Fruit fly (Drosophila melanogaster) whole organism, wandering third instar larva: Measurements from ENCODE around the gene nuf.

ENCODE experiments used
- Abd-B ChIP-seq: fragments of >200 bp; optimal IDR thresholded peaks from 2 replicates; lab custom pipeline; 2017; ENCODE audit warnings: missing biosample characterization, missing genetic modification characterization
- Dif ChIP-seq: fragments of 200-275, 200-300 bp; sonication (Bioruptor generic); optimal IDR thresholded peaks from 2 replicates; lab custom pipeline; 2018; ENCODE audit warnings: missing biosample characterization, missing genetic modification characterization; ENCODE audit not compliant: partially characterized antibody
- Jra ChIP-seq: sonication (Bioruptor generic); optimal IDR thresholded peaks from 2 replicates; lab custom pipeline; 2016; ENCODE audit warnings: missing biosample characterization, missing genetic modification characterization
- Myc ChIP-seq: fragments of >200 bp; optimal IDR thresholded peaks from 2 replicates; lab custom pipeline; 2017
- Rel ChIP-seq, 2 experiments: fragments of 200-800 bp; sonication (Bioruptor generic) in 1 of 2; optimal IDR thresholded peaks; 2 replicates in 1 of 2; 3 replicates in 1 of 2; lab custom pipeline; 2016 to 2019; ENCODE audit warnings: mild to moderate bottlenecking in 2 of 2, missing biosample characterization in 2 of 2, missing genetic modification characterization in 2 of 2, moderate library complexity in 1 of 2
- Vsx2 ChIP-seq: fragments of 200-300, 225-300 bp; sonication (Bioruptor generic); optimal IDR thresholded peaks from 2 replicates; lab custom pipeline; 2018; ENCODE audit warnings: missing biosample characterization, missing genetic modification characterization; ENCODE audit not compliant: partially characterized antibody
- dsf ChIP-seq: sonication (Bioruptor generic); optimal IDR thresholded peaks from 2 replicates; lab custom pipeline; 2016; ENCODE audit warnings: missing biosample characterization, missing genetic modification characterization, borderline replicate concordance
- ey ChIP-seq: fragments of 200-800 bp; sonication (Bioruptor generic); optimal IDR thresholded peaks from 2 replicates; lab custom pipeline; 2016; ENCODE audit warnings: missing biosample characterization, missing genetic modification characterization
- fru ChIP-seq: fragments of 200-800 bp; sonication (Bioruptor generic); optimal IDR thresholded peaks from 3 replicates; lab custom pipeline; 2016; ENCODE audit warnings: missing biosample characterization, mild to moderate bottlenecking, missing genetic modification characterization
- h ChIP-seq: fragments of 200-800 bp; sonication (Bioruptor generic); optimal IDR thresholded peaks from 3 replicates; lab custom pipeline; 2016; ENCODE audit warnings: missing biosample characterization, mild to moderate bottlenecking, missing genetic modification characterization
- pan ChIP-seq: fragments of >200 bp; optimal IDR thresholded peaks from 2 replicates; lab custom pipeline; 2017
- psq ChIP-seq: fragments of 200-800 bp; sonication (Bioruptor generic); optimal IDR thresholded peaks from 3 replicates; lab custom pipeline; 2017; ENCODE audit warnings: missing biosample characterization, mild to moderate bottlenecking, missing genetic modification characterization, moderate library complexity
- sv ChIP-seq: fragments of 200-800 bp; sonication (Bioruptor generic); optimal IDR thresholded peaks from 3 replicates; lab custom pipeline; 2016; ENCODE audit warnings: missing biosample characterization, missing genetic modification characterization

dm6 chr3L:14217677-14218254 is 27.1 kb downstream of the nuf start, which contains the start of gene CG7768:
- no peak for TF ChIP-seq dsf (GFP tag; lab: Kevin White, UChicago)
- no peak for TF ChIP-seq Dif (GFP tag; lab: Kevin White, UChicago)
- TF ChIP-seq ey (GFP tag; lab: Kevin White, UChicago) = no peak
- no peak for TF ChIP-seq Vsx2
- TF ChIP-seq h (GFP tag; lab: Kevin White, UChicago) = peak; percentile 53
- no peak for TF ChIP-seq Myc (lab: Kevin White, UChicago)
- no peak for TF ChIP-seq sv (GFP tag; lab: Kevin White, UChicago)
- no peak for TF ChIP-seq Abd-B
- TF ChIP-seq Rel (GFP tag; optimal IDR thresholded peaks at IDR 0.05; lab: Kevin White, UChicago) = no peak
- TF ChIP-seq Rel (tag; optimal IDR thresholded peaks at IDR 0.05; lab: Kevin White, UChicago) = no peak
- no peak for TF ChIP-seq Jra (GFP tag; lab: Kevin White, UChicago)
- TF ChIP-seq fru (GFP tag; lab: Kevin White, UChicago) = peak; percentile 16
- TF ChIP-seq psq = no peak
- no peak for TF ChIP-seq pan
